Worm (Caenorhabditis elegans) whole organism, L2 larva: ENCODE data around the gene tag-52.
A peak's percentile ranks its signal among the peaks of the same experiment; 100 is the strongest.

Experiments
- F13H6.1 ChIP-seq: sonication (generic microtip); optimal IDR thresholded peaks from 2 replicates; lab custom pipeline; 2016; ENCODE audit warnings: missing genetic modification characterization, missing compliant biosample characterization
- ZK546.5 ChIP-seq: sonication (generic microtip); optimal IDR thresholded peaks from 2 replicates; lab custom pipeline; 2017; ENCODE audit warnings: missing biosample characterization, missing genetic modification characterization
- aly-2 ChIP-seq: fragments of 150-350 bp; optimal IDR thresholded peaks from 2 replicates; lab custom pipeline; 2014; ENCODE audit warnings: missing biosample characterization, missing genetic modification characterization
- ama-1 ChIP-seq: fragments of 150-350 bp; optimal IDR thresholded peaks from 2 replicates; lab custom pipeline; 2018; ENCODE audit warnings: inconsistent platforms
- blmp-1 ChIP-seq: sonication (generic microtip); optimal IDR thresholded peaks from 2 replicates; lab custom pipeline; 2017; ENCODE audit warnings: missing genetic modification characterization, mild to moderate bottlenecking, missing compliant biosample characterization, antibody characterized with exemption, moderate library complexity; ENCODE audit not compliant: insufficient read depth
- crh-2 ChIP-seq: sonication (generic microtip); optimal IDR thresholded peaks from 2 replicates; lab custom pipeline; 2017; ENCODE audit warnings: missing biosample characterization, missing genetic modification characterization
- egl-27 ChIP-seq: sonication (generic microtip); optimal IDR thresholded peaks from 3 replicates; lab custom pipeline; 2017; ENCODE audit warnings: missing biosample characterization, missing genetic modification reagents, missing genetic modification characterization
- elt-1 ChIP-seq: fragments of 150-350 bp; optimal IDR thresholded peaks from 2 replicates; lab custom pipeline; 2014; ENCODE audit warnings: missing biosample characterization, missing genetic modification characterization
- fos-1 ChIP-seq: fragments of 150-350 bp; optimal IDR thresholded peaks from 2 replicates; lab custom pipeline; 2014; ENCODE audit warnings: missing biosample characterization, missing genetic modification characterization
- gmeb-1 ChIP-seq: fragments of 150-350 bp; optimal IDR thresholded peaks from 2 replicates; lab custom pipeline; 2014; ENCODE audit warnings: missing biosample characterization, missing genetic modification characterization
- lin-11 ChIP-seq: fragments of 150-350 bp; sonication (generic microtip); optimal IDR thresholded peaks from 2 replicates; lab custom pipeline; 2014; ENCODE audit warnings: missing biosample characterization, missing genetic modification characterization, inconsistent platforms, mixed read lengths
- lin-39 ChIP-seq: fragments of 150-350 bp; optimal IDR thresholded peaks from 2 replicates; lab custom pipeline; 2014; ENCODE audit warnings: missing biosample characterization, missing genetic modification reagents, missing genetic modification characterization
- lsy-2 ChIP-seq, 2 experiments: fragments of 150-350 bp in 1 of 2; sonication (generic microtip) in 1 of 2; optimal IDR thresholded peaks; 2 replicates each; lab custom pipeline; 2014 to 2017; ENCODE audit warnings: missing biosample characterization in 2 of 2, missing genetic modification characterization in 2 of 2
- mdl-1 ChIP-seq, 2 experiments: fragments of 150-350 bp in 1 of 2; sonication (generic microtip) in 1 of 2; optimal IDR thresholded peaks; 2 replicates each; lab custom pipeline; 2017; ENCODE audit warnings: missing biosample characterization in 2 of 2, missing genetic modification characterization in 2 of 2
- nhr-12 ChIP-seq: fragments of 150-350 bp; optimal IDR thresholded peaks from 2 replicates; lab custom pipeline; 2014; ENCODE audit warnings: missing biosample characterization, missing genetic modification characterization
- nhr-129 ChIP-seq: fragments of 150-350 bp; optimal IDR thresholded peaks from 2 replicates; lab custom pipeline; 2014; ENCODE audit warnings: missing biosample characterization, missing genetic modification characterization
- nhr-21 ChIP-seq: fragments of 150-350 bp; optimal IDR thresholded peaks from 2 replicates; lab custom pipeline; 2014; ENCODE audit warnings: missing biosample characterization, missing genetic modification characterization
- nhr-237 ChIP-seq: fragments of 150-350 bp; optimal IDR thresholded peaks from 2 replicates; lab custom pipeline; 2014; ENCODE audit warnings: missing biosample characterization, missing genetic modification characterization
- nhr-25 ChIP-seq: fragments of 150-350 bp; sonication (generic microtip); optimal IDR thresholded peaks from 3 replicates; lab custom pipeline; 2014; ENCODE audit warnings: missing biosample characterization, missing genetic modification characterization
- nhr-6 ChIP-seq: fragments of 150-350 bp; optimal IDR thresholded peaks from 2 replicates; lab custom pipeline; 2014; ENCODE audit warnings: missing biosample characterization, missing genetic modification characterization
- sem-4 ChIP-seq: fragments of 150-350 bp; optimal IDR thresholded peaks from 2 replicates; lab custom pipeline; 2014; ENCODE audit warnings: missing biosample characterization, missing genetic modification reagents, missing genetic modification characterization
- skn-1 ChIP-seq: sonication (generic microtip); optimal IDR thresholded peaks from 2 replicates; lab custom pipeline; 2017; ENCODE audit warnings: missing biosample characterization, missing genetic modification characterization
- sma-3 ChIP-seq: sonication (generic microtip); optimal IDR thresholded peaks from 2 replicates; lab custom pipeline; 2016; ENCODE audit warnings: missing genetic modification reagents, missing genetic modification characterization, missing compliant biosample characterization
- sma-9 ChIP-seq, 2 experiments: fragments of 150-350 bp in 1 of 2; sonication (generic microtip) in 1 of 2; optimal IDR thresholded peaks; 2 replicates each; lab custom pipeline; 2014 to 2016; ENCODE audit warnings: missing genetic modification characterization in 2 of 2, mild to moderate bottlenecking in 1 of 2, missing biosample characterization in 1 of 2, missing compliant biosample characterization in 1 of 2, missing genetic modification reagents in 1 of 2, moderate library complexity in 1 of 2
- snpc-4 ChIP-seq: fragments of 150-350 bp; optimal IDR thresholded peaks from 2 replicates; lab custom pipeline; 2014; ENCODE audit warnings: missing biosample characterization, missing genetic modification characterization
- unc-39 ChIP-seq: fragments of 150-350 bp; optimal IDR thresholded peaks from 2 replicates; lab custom pipeline; 2014; ENCODE audit warnings: missing biosample characterization, missing genetic modification characterization
- unc-55 ChIP-seq: fragments of 150-350 bp; sonication (generic microtip); optimal IDR thresholded peaks from 3 replicates; lab custom pipeline; 2014; ENCODE audit warnings: missing biosample characterization, missing genetic modification reagents, missing genetic modification characterization
- unc-62 ChIP-seq: fragments of 150-350 bp; optimal IDR thresholded peaks from 2 replicates; lab custom pipeline; 2014; ENCODE audit warnings: missing biosample characterization, missing genetic modification reagents, missing genetic modification characterization
- ztf-11 ChIP-seq: sonication (generic microtip); optimal IDR thresholded peaks from 2 replicates; lab custom pipeline; 2017; ENCODE audit warnings: missing biosample characterization, missing genetic modification characterization

tag-52 gene

ce11 chrX:3678507-3679175, at the start of gene tag-52:
TSS of gene tag-52 (minus strand) at chrX:3678557.
- TF ChIP-seq crh-2 (tag; lab: Kevin White, UChicago), result peak; percentile 55
- TF ChIP-seq nhr-6 (tag; lab: Kevin White, UChicago), result no peak
- TF ChIP-seq nhr-129 (tag; lab: Kevin White, UChicago), result peak; percentile 74
- peak; percentile 38 for TF ChIP-seq unc-55 (GFP tag; lab: Kevin White, UChicago)
- TF ChIP-seq lsy-2 (tag; optimal IDR thresholded peaks at IDR 0.05; lab: Kevin White, UChicago), result peak in 1 of 2 experiments; percentile 13
- peak; percentile 85 for TF ChIP-seq sma-9 (GFP tag; optimal IDR thresholded peaks at IDR 0.05; lab: Kevin White, UChicago)
- TF ChIP-seq sma-9 (tag; optimal IDR thresholded peaks at IDR 0.05; lab: Kevin White, UChicago), result no peak
- peak; percentile 49 for TF ChIP-seq nhr-25 (tag; lab: Kevin White, UChicago)
- TF ChIP-seq F13H6.1, result peak; percentile 21
- peak; percentile 1 for TF ChIP-seq nhr-21 (tag; lab: Kevin White, UChicago)
- TF ChIP-seq mdl-1 (tag; optimal IDR thresholded peaks at IDR 0.05; lab: Kevin White, UChicago), result peak in 1 of 2 experiments; percentile 23
- no peak for TF ChIP-seq unc-62 (GFP tag; lab: Kevin White, UChicago)
- TF ChIP-seq blmp-1 (tag; lab: Kevin White, UChicago), result peak; percentile 1
- TF ChIP-seq gmeb-1 (tag; lab: Kevin White, UChicago), result peak; percentile 32
- no peak for TF ChIP-seq sem-4 (tag; lab: Kevin White, UChicago)
- TF ChIP-seq fos-1, result peak; percentile 16
- peak; percentile 24 for TF ChIP-seq egl-27 (tag; lab: Kevin White, UChicago)
- TF ChIP-seq sma-3 (GFP tag; lab: Kevin White, UChicago), result peak; percentile 54
- no peak for TF ChIP-seq aly-2 (tag; lab: Kevin White, UChicago)
- no peak for TF ChIP-seq nhr-12 (tag; lab: Kevin White, UChicago)

DNA sequence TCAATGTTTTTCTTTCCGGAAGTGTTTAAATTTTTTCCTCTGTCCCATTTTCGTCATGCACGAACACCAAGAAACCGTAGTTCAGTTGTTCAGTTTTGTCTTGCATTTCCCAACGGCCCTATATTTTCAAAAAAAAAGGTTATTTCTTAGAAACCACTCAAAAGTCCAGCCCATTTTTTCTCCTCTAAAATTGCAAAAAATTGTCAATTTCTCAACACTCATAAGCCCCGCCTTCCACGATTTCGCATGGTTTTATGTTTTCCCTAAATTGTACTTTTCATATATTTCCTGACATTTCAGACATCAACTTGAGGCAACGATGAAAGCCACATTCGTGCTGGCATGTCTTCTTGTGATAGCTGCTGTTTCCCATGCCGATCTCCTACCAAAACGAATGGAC, 48.9 kb upstream of the tag-52 start, which contains the start of gene nlp-1:
TSS of gene nlp-1 (plus strand) at position 301 of the 400 bp plus-strand sequence.
- TF ChIP-seq ztf-11 (tag; lab: Kevin White, UChicago) (no peak), sma-9 (GFP tag; optimal IDR thresholded peaks at IDR 0.05; lab: Kevin White, UChicago) (no peak), sma-9 (tag; optimal IDR thresholded peaks at IDR 0.05; lab: Kevin White, UChicago) (no peak), ZK546.5 (tag; lab: Kevin White, UChicago) (no peak), nhr-237 (tag; lab: Kevin White, UChicago) (no peak)

ce11 chrX:3725437-3725836, 47.1 kb upstream of the tag-52 start:
- TF ChIP-seq blmp-1 (tag; lab: Kevin White, UChicago) (no peak), unc-62 (GFP tag; lab: Kevin White, UChicago) (no peak), ama-1 (no peak), sem-4 (tag; lab: Kevin White, UChicago) (no peak), lin-11 (tag; lab: Kevin White, UChicago) (no peak)
- TF ChIP-seq, all 48 proteins: peak for 0

DNA sequence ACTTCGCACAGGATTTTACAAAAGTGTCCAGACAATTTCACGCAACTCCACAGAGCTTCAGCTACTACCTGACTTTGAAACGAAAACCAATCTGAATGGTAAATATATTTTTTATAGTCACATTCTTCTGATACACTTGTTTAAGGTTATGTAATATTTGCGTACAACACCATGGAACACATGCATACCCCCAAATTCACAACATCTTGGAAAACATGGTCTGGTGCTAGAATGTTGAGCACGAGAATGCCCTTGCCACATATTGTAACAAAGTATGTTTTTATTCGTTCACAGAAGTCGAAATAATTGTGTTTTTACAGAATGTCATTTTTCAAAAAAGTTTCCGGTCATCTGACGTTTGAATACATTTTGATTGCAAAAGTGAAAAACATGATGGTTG, 37.5 kb upstream of the tag-52 start:
- no peak for TF ChIP-seq skn-1 (tag; lab: Kevin White, UChicago)
- no peak for TF ChIP-seq nhr-129 (tag; lab: Kevin White, UChicago)
- no peak for TF ChIP-seq fos-1
- no peak for TF ChIP-seq nhr-237 (tag; lab: Kevin White, UChicago)
- no peak for TF ChIP-seq lsy-2 (tag; optimal IDR thresholded peaks at IDR 0.05; lab: Kevin White, UChicago)

- TF ChIP-seq snpc-4 (tag; lab: Kevin White, UChicago) (no peak), unc-55 (GFP tag; lab: Kevin White, UChicago) (no peak), unc-39 (tag; lab: Kevin White, UChicago) (no peak), sem-4 (tag; lab: Kevin White, UChicago) (no peak), elt-1 (no peak), nhr-25 (tag; lab: Kevin White, UChicago) (no peak), skn-1 (tag; lab: Kevin White, UChicago) (no peak), lin-39 (tag; lab: Kevin White, UChicago) (no peak), nhr-21 (tag; lab: Kevin White, UChicago) (no peak), unc-62 (GFP tag; lab: Kevin White, UChicago) (no peak)
Observed at ce11 chrX:3714797-3715196, 36.4 kb upstream of the tag-52 start, which contains the start of gene C01C4.2. TSS of gene C01C4.2 (plus strand) at chrX:3715097.
